Fruit fly (Drosophila melanogaster) whole organism, embryonic: ENCODE measurements around the gene Hand.
A peak's percentile ranks its signal among the peaks of the same experiment; 100 is the strongest.

Source experiments
- Adf1 ChIP-seq: fragments of 200-800 bp; sonication (Bioruptor generic); IDR thresholded peaks from 2 replicates; pipeline ENCODE4 v1.3.6; 2022; ENCODE audit warnings: missing biosample characterization, missing genetic modification characterization
- Atf6 ChIP-seq: fragments of 200-800 bp; sonication (Bioruptor generic); IDR thresholded peaks from 2 replicates; pipeline ENCODE4 v1.3.6; 2022; ENCODE audit warnings: missing biosample characterization, missing genetic modification characterization
- BEAF-32 ChIP-seq: fragments of 200-800 bp; sonication (Bioruptor generic); optimal IDR thresholded peaks from 3 replicates; lab custom pipeline; 2017; ENCODE audit warnings: missing biosample characterization, missing genetic modification characterization, mild to moderate bottlenecking, moderate library complexity, missing genetic modification reagents
- CG10267 ChIP-seq: fragments of 200-800 bp; sonication (Bioruptor generic); optimal IDR thresholded peaks from 2 replicates; lab custom pipeline; 2018; ENCODE audit warnings: missing biosample characterization, mild to moderate bottlenecking, missing genetic modification characterization, moderate library complexity
- CG10462 ChIP-seq: fragments of 200-800 bp; sonication (Bioruptor generic); optimal IDR thresholded peaks from 2 replicates; lab custom pipeline; 2016; ENCODE audit warnings: missing biosample characterization, missing genetic modification characterization
- CG13287 ChIP-seq: fragments of 200-800 bp; sonication (Bioruptor generic); IDR thresholded peaks from 2 replicates; pipeline ENCODE4 v1.3.6; 2022; ENCODE audit warnings: missing biosample characterization, missing genetic modification characterization; ENCODE audit not compliant: partially characterized antibody
- CG13624 ChIP-seq: fragments of 200-800 bp; sonication (Bioruptor generic); optimal IDR thresholded peaks from 2 replicates; lab custom pipeline; 2016; ENCODE audit warnings: missing biosample characterization, missing genetic modification characterization
- CG14710 ChIP-seq: fragments of 200-800 bp; sonication (Bioruptor generic); optimal IDR thresholded peaks from 3 replicates; lab custom pipeline; 2019; ENCODE audit warnings: missing biosample characterization, mild to moderate bottlenecking, missing genetic modification characterization, moderate library complexity
- CG14860 ChIP-seq: fragments of 200-800 bp; sonication (Bioruptor generic); IDR thresholded peaks from 3 replicates; pipeline ENCODE4 v1.3.6; 2022; ENCODE audit warnings: missing biosample characterization, missing genetic modification characterization; ENCODE audit not compliant: partially characterized antibody
- CG16813 ChIP-seq: fragments of 200-800 bp; sonication (Bioruptor generic); IDR thresholded peaks from 3 replicates; pipeline ENCODE4 v1.3.6; 2022; ENCODE audit warnings: missing biosample characterization, missing genetic modification characterization; ENCODE audit not compliant: partially characterized antibody
- CG17186 ChIP-seq: fragments of 200-800 bp; sonication (Bioruptor generic); optimal IDR thresholded peaks from 3 replicates; lab custom pipeline; 2017; ENCODE audit warnings: missing biosample characterization, missing genetic modification reagents, missing genetic modification characterization
- CG2116 ChIP-seq: fragments of 200-800 bp; sonication (Bioruptor generic); optimal IDR thresholded peaks from 3 replicates; lab custom pipeline; 2018; ENCODE audit warnings: missing biosample characterization, mild to moderate bottlenecking, missing genetic modification characterization
- CG30020 ChIP-seq: fragments of 200-800 bp; optimal IDR thresholded peaks from 2 replicates; lab custom pipeline; 2019; ENCODE audit warnings: missing biosample characterization, mild to moderate bottlenecking, missing genetic modification characterization, moderate library complexity
- CG32767 ChIP-seq: fragments of 200-800 bp; sonication (Bioruptor generic); IDR thresholded peaks from 2 replicates; pipeline ENCODE4 v1.3.6; 2022; ENCODE audit warnings: missing biosample characterization, missing genetic modification characterization
- CG34224 ChIP-seq: fragments of 200-800 bp; sonication (Bioruptor generic); IDR thresholded peaks from 3 replicates; pipeline ENCODE4 v1.3.6; 2022; ENCODE audit warnings: missing biosample characterization, missing genetic modification characterization; ENCODE audit not compliant: partially characterized antibody
- CG42726 ChIP-seq: fragments of 200-800 bp; sonication (Bioruptor generic); IDR thresholded peaks from 2 replicates; pipeline ENCODE4 v1.3.6; 2022; ENCODE audit warnings: missing biosample characterization, missing genetic modification characterization; ENCODE audit not compliant: partially characterized antibody
- CG4424 ChIP-seq: fragments of 200-800 bp; sonication (Bioruptor generic); optimal IDR thresholded peaks from 3 replicates; lab custom pipeline; 2016; ENCODE audit warnings: missing biosample characterization, missing genetic modification characterization
- CG4854 ChIP-seq: fragments of 200-800 bp; sonication (Bioruptor generic); optimal IDR thresholded peaks from 2 replicates; lab custom pipeline; 2016; ENCODE audit warnings: missing biosample characterization, missing genetic modification characterization, inconsistent platforms
- CG6175 ChIP-seq: fragments of 200-800 bp; sonication (Bioruptor generic); IDR thresholded peaks from 3 replicates; pipeline ENCODE4 v1.3.6; 2022; ENCODE audit warnings: missing biosample characterization, missing genetic modification characterization
- CG7963 ChIP-seq: fragments of 200-800 bp; sonication (Bioruptor generic); IDR thresholded peaks from 3 replicates; pipeline ENCODE4 v1.3.6; 2022; ENCODE audit warnings: missing biosample characterization, missing genetic modification characterization; ENCODE audit not compliant: partially characterized antibody
- CG8290 ChIP-seq, 3 experiments: fragments of 200-800 bp; sonication (Bioruptor generic); optimal IDR thresholded peaks; 2 replicates each; lab custom pipeline; 2016 to 2019; ENCODE audit warnings: missing biosample characterization in 3 of 3, missing genetic modification characterization in 3 of 3, mild to moderate bottlenecking in 2 of 3, moderate library complexity in 1 of 3
- CG8924 ChIP-seq: fragments of 200-800 bp; optimal IDR thresholded peaks from 3 replicates; lab custom pipeline; 2019; ENCODE audit warnings: missing biosample characterization, mild to moderate bottlenecking, missing genetic modification characterization, moderate library complexity
- CG9797 ChIP-seq: fragments of 200-800 bp; sonication (Bioruptor generic); optimal IDR thresholded peaks from 3 replicates; lab custom pipeline; 2018; ENCODE audit warnings: missing biosample characterization, mild to moderate bottlenecking, missing genetic modification characterization
- Dref ChIP-seq: fragments of 200-800 bp; sonication (Bioruptor generic); IDR thresholded peaks from 2 replicates; pipeline ENCODE4 v1.3.6; 2022; ENCODE audit warnings: missing biosample characterization, missing genetic modification characterization
- E2f2 ChIP-seq: fragments of 200-800 bp; sonication (Bioruptor generic); IDR thresholded peaks from 2 replicates; pipeline ENCODE4 v1.3.6; 2022; ENCODE audit warnings: missing biosample characterization, missing genetic modification characterization
- Ets97D ChIP-seq: fragments of 200-800 bp; sonication (Bioruptor generic); optimal IDR thresholded peaks from 3 replicates; lab custom pipeline; 2016; ENCODE audit warnings: missing biosample characterization, missing genetic modification characterization
- Hsf ChIP-seq: fragments of 200-800 bp; sonication (Bioruptor generic); optimal IDR thresholded peaks from 3 replicates; lab custom pipeline; 2016; ENCODE audit warnings: missing biosample characterization, missing genetic modification characterization
- MBD-R2 ChIP-seq: fragments of 200-800 bp; sonication (Bioruptor generic); IDR thresholded peaks from 2 replicates; pipeline ENCODE4 v1.3.6; 2022; ENCODE audit warnings: missing biosample characterization, missing genetic modification characterization
- MESR4 ChIP-seq: fragments of 200-800 bp; sonication (Bioruptor generic); optimal IDR thresholded peaks from 2 replicates; lab custom pipeline; 2018; ENCODE audit warnings: missing biosample characterization, mild to moderate bottlenecking, missing genetic modification characterization, moderate library complexity
- Max ChIP-seq: fragments of 200-800 bp; sonication (Bioruptor generic); optimal IDR thresholded peaks from 2 replicates; lab custom pipeline; 2016; ENCODE audit warnings: missing biosample characterization, mild to moderate bottlenecking, missing genetic modification characterization
- Med ChIP-seq: fragments of 200-800 bp; sonication (Bioruptor generic); peaks from one replicate; lab custom pipeline; 2016; ENCODE audit warnings: missing biosample characterization, missing genetic modification characterization, mild to moderate bottlenecking, inconsistent platforms, moderate library complexity
- Pdp1 ChIP-seq, 2 experiments: fragments of 200-800 bp; sonication (Bioruptor generic); optimal IDR thresholded peaks; 3 replicates each; lab custom pipeline; 2016; ENCODE audit warnings: missing biosample characterization in 2 of 2, missing genetic modification characterization in 2 of 2, mild to moderate bottlenecking in 1 of 2, moderate library complexity in 1 of 2
- Rfx ChIP-seq: fragments of 200-800 bp; sonication (Bioruptor generic); IDR thresholded peaks from 2 replicates; pipeline ENCODE4 v1.3.6; 2022; ENCODE audit warnings: missing biosample characterization, missing genetic modification characterization
- Sin3A ChIP-seq: fragments of >200 bp; optimal IDR thresholded peaks from 2 replicates; lab custom pipeline; 2018
- Spps ChIP-seq: fragments of 200-800 bp; sonication (Bioruptor generic); optimal IDR thresholded peaks from 2 replicates; lab custom pipeline; 2018; ENCODE audit warnings: missing biosample characterization, mild to moderate bottlenecking, missing genetic modification characterization
- YL-1 ChIP-seq: fragments of 200-800 bp; sonication (Bioruptor generic); optimal IDR thresholded peaks from 3 replicates; lab custom pipeline; 2017; ENCODE audit warnings: missing biosample characterization, mild to moderate bottlenecking, missing genetic modification characterization
- bigmax ChIP-seq: fragments of 200-800 bp; sonication (Bioruptor generic); optimal IDR thresholded peaks from 2 replicates; lab custom pipeline; 2018; ENCODE audit warnings: missing biosample characterization, mild to moderate bottlenecking, missing genetic modification characterization
- chinmo ChIP-seq: fragments of 200-800 bp; sonication (Bioruptor generic); IDR thresholded peaks from 4 replicates; pipeline ENCODE4 v1.3.6; 2022; ENCODE audit warnings: missing biosample characterization, missing genetic modification characterization; ENCODE audit not compliant: partially characterized antibody
- gro ChIP-seq: fragments of 200-800 bp; sonication (Bioruptor generic); optimal IDR thresholded peaks from 2 replicates; lab custom pipeline; 2016; ENCODE audit warnings: missing biosample characterization, missing genetic modification characterization
- hbn ChIP-seq: fragments of 200-800 bp; sonication (Bioruptor generic); IDR thresholded peaks from 2 replicates; pipeline ENCODE4 v1.3.6; 2022; ENCODE audit warnings: missing biosample characterization, missing genetic modification characterization; ENCODE audit not compliant: partially characterized antibody
- nerfin-1 ChIP-seq: fragments of 200-800 bp; sonication (Bioruptor generic); optimal IDR thresholded peaks from 3 replicates; lab custom pipeline; 2019; ENCODE audit warnings: missing biosample characterization, mild to moderate bottlenecking, missing genetic modification characterization, moderate library complexity
- phol ChIP-seq: fragments of 200-800 bp; sonication (Bioruptor generic); optimal IDR thresholded peaks from 3 replicates; lab custom pipeline; 2018; ENCODE audit warnings: missing biosample characterization, mild to moderate bottlenecking, missing genetic modification characterization, moderate library complexity
- pzg ChIP-seq: fragments of 200-800 bp; sonication (Bioruptor generic); optimal IDR thresholded peaks from 3 replicates; lab custom pipeline; 2018; ENCODE audit warnings: missing biosample characterization, mild to moderate bottlenecking, missing genetic modification characterization, moderate library complexity
- run ChIP-seq: fragments of 200-800 bp; sonication (Bioruptor generic); optimal IDR thresholded peaks from 3 replicates; lab custom pipeline; 2018; ENCODE audit warnings: missing biosample characterization, mild to moderate bottlenecking, missing genetic modification characterization
- sisA ChIP-seq: fragments of 200-800 bp; sonication (Bioruptor generic); IDR thresholded peaks from 2 replicates; pipeline ENCODE4 v1.3.6; 2022; ENCODE audit warnings: missing biosample characterization, missing genetic modification characterization
- stwl ChIP-seq: fragments of 200-800 bp; sonication (Bioruptor generic); optimal IDR thresholded peaks from 3 replicates; lab custom pipeline; 2018; ENCODE audit warnings: missing biosample characterization, mild to moderate bottlenecking, missing genetic modification characterization, moderate library complexity
- sug ChIP-seq: fragments of 200-800 bp; optimal IDR thresholded peaks from 2 replicates; lab custom pipeline; 2019; ENCODE audit warnings: missing biosample characterization, mild to moderate bottlenecking, missing genetic modification characterization, moderate library complexity
- trem ChIP-seq: fragments of 200-800 bp; optimal IDR thresholded peaks from 3 replicates; lab custom pipeline; 2019; ENCODE audit warnings: missing biosample characterization, mild to moderate bottlenecking, missing genetic modification characterization, moderate library complexity
- twi ChIP-seq: fragments of 200-800 bp; optimal IDR thresholded peaks from 2 replicates; lab custom pipeline; 2019; ENCODE audit warnings: missing biosample characterization, mild to moderate bottlenecking, missing genetic modification characterization, moderate library complexity

Hand gene

DNA sequence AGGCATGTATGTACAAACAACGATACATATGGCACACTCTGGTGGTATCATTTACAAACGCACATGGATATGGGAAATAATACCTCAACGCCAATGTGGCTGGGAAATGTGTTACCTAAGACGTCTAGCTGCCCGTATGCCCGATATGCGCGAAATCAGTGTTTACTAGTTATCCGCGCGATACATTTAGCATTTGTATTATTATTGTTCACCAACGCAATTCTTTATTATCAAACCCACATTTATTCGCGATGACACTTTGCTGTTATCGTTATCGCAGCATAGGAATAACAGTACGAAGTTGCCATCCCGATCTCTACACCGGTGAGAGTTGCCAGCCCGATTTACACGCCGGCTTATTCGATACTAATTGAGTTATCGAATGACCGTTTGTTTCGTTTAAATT is 48.4 kb downstream of the Hand start, which contains the start of gene chico (continued):
- TF ChIP-seq CG4424 (peak; percentile 29), sug (peak; percentile 50), CG10462 (GFP tag; lab: Kevin White, UChicago) (no peak), run (tag; lab: Kevin White, UChicago) (no peak), Hsf (GFP tag; lab: Kevin White, UChicago) (no peak), MBD-R2 (peak; percentile 56), sisA (GFP tag; lab: Robert Waterston, UW) (no peak), phol (peak; percentile 43), CG34224 (GFP tag; lab: Robert Waterston, UW) (peak; percentile 56), Sin3A (peak; percentile 17), hbn (GFP tag; lab: Robert Waterston, UW) (peak; percentile 52), CG42726 (peak; percentile 35; the same call in 1 of the 2 replicates), CG8290 (GFP tag; optimal IDR thresholded peaks at IDR 0.05; lab: Kevin White, UChicago) (no peak), CG8290 (tag; optimal IDR thresholded peaks at IDR 0.05; lab: Kevin White, UChicago) (no peak), bigmax (GFP tag; lab: Kevin White, UChicago) (peak; percentile 13), twi (tag; lab: Kevin White, UChicago) (peak; percentile 19), pzg (GFP tag; lab: Kevin White, UChicago) (peak; percentile 97), CG6175 (no peak), CG14860 (GFP tag; lab: Robert Waterston, UW) (peak; percentile 68), CG32767 (GFP tag; lab: Robert Waterston, UW) (peak; percentile 71; the same call in 1 of the 2 replicates), CG16813 (GFP tag; lab: Robert Waterston, UW) (peak; percentile 53), Ets97D (GFP tag; lab: Kevin White, UChicago) (peak; percentile 83), E2f2 (GFP tag; lab: Robert Waterston, UW) (peak; percentile 74), CG10267 (tag; lab: Kevin White, UChicago) (peak; percentile 52), Med (GFP tag; lab: Kevin White, UChicago) (peak; percentile 83), BEAF-32 (GFP tag; lab: Kevin White, UChicago) (peak; percentile 65), CG17186 (peak; percentile 17), CG14710 (tag; lab: Kevin White, UChicago) (peak; percentile 67), stwl (tag; lab: Kevin White, UChicago) (peak; percentile 97), CG13287 (GFP tag; lab: Robert Waterston, UW) (peak; percentile 60), CG7963 (GFP tag; lab: Robert Waterston, UW) (peak; percentile 26; the same call in 2 of the 3 replicates), Dref (GFP tag; lab: Robert Waterston, UW) (peak; percentile 98), gro (GFP tag; lab: Kevin White, UChicago) (peak; percentile 47), YL-1 (GFP tag; lab: Kevin White, UChicago) (peak; percentile 62), chinmo (GFP tag; lab: Robert Waterston, UW) (peak; percentile 76; the same call in 2 of the 4 replicates), trem (tag; lab: Kevin White, UChicago) (peak; percentile 80), nerfin-1 (tag; lab: Kevin White, UChicago) (peak; percentile 93), CG2116 (GFP tag; lab: Kevin White, UChicago) (peak; percentile 68), Max (GFP tag; lab: Kevin White, UChicago) (peak; percentile 23), Spps (peak; percentile 0), CG30020 (peak; percentile 91), CG4854 (GFP tag; lab: Kevin White, UChicago) (peak; percentile 4), Adf1 (no peak), Atf6 (GFP tag; lab: Robert Waterston, UW) (0 out of 2 replicates have a peak, but pooled peaks have one; percentile 12), Pdp1 (GFP tag; optimal IDR thresholded peaks at IDR 0.05; lab: Kevin White, UChicago) (peak in 1 of 2 experiments; percentile 72), CG8924 (tag; lab: Kevin White, UChicago) (peak; percentile 44), MESR4 (GFP tag; lab: Kevin White, UChicago) (peak; percentile 79), Rfx (GFP tag; lab: Robert Waterston, UW) (no peak; the same call in 1 of the 2 replicates), CG13624 (GFP tag; lab: Kevin White, UChicago) (peak; percentile 68), CG9797 (GFP tag; lab: Kevin White, UChicago) (peak; percentile 53)
